Worm (Caenorhabditis elegans) whole organism, late embryonic: ENCODE measurements around the gene rfc-1.

Experiments
- C08G9.2 ChIP-seq: sonication (generic microtip); optimal IDR thresholded peaks from 2 replicates; lab custom pipeline; 2016; ENCODE audit warnings: mild to moderate bottlenecking, missing genetic modification characterization, moderate library complexity, missing compliant biosample characterization
- C38D4.7 ChIP-seq: fragments of 200-800 bp; sonication (Bioruptor generic); optimal IDR thresholded peaks from 2 replicates; lab custom pipeline; 2018; ENCODE audit warnings: mild to moderate bottlenecking, missing genetic modification characterization, moderate library complexity, missing compliant biosample characterization
- ahr-1 ChIP-seq: sonication (generic microtip); optimal IDR thresholded peaks from 2 replicates; lab custom pipeline; 2016; ENCODE audit warnings: missing genetic modification characterization, missing compliant biosample characterization
- ceh-18 ChIP-seq: sonication (generic microtip); optimal IDR thresholded peaks from 2 replicates; lab custom pipeline; 2016; ENCODE audit warnings: missing genetic modification characterization, missing compliant biosample characterization
- ceh-2 ChIP-seq: sonication (generic microtip); optimal IDR thresholded peaks from 2 replicates; lab custom pipeline; 2016; ENCODE audit warnings: missing genotype, missing genetic modification characterization, missing compliant biosample characterization
- ceh-24 ChIP-seq: sonication (generic microtip); optimal IDR thresholded peaks from 2 replicates; lab custom pipeline; 2016; ENCODE audit warnings: mild to moderate bottlenecking, missing genetic modification characterization, missing compliant biosample characterization
- ceh-31 ChIP-seq: sonication (generic microtip); optimal IDR thresholded peaks from 2 replicates; lab custom pipeline; 2016; ENCODE audit warnings: missing genetic modification characterization, missing compliant biosample characterization
- ceh-34 ChIP-seq: sonication (generic microtip); optimal IDR thresholded peaks from 2 replicates; lab custom pipeline; 2016; ENCODE audit warnings: mild to moderate bottlenecking, missing genetic modification characterization, missing compliant biosample characterization
- ceh-48 ChIP-seq: sonication (generic microtip); optimal IDR thresholded peaks from 2 replicates; lab custom pipeline; 2016; ENCODE audit warnings: missing genetic modification characterization, inconsistent platforms, missing compliant biosample characterization
- ceh-6 ChIP-seq: fragments of 200-800 bp; sonication (Bioruptor generic); optimal IDR thresholded peaks from 2 replicates; lab custom pipeline; 2018; ENCODE audit warnings: mild to moderate bottlenecking, missing genetic modification characterization, missing compliant biosample characterization
- che-1 ChIP-seq: sonication (generic microtip); optimal IDR thresholded peaks from 2 replicates; lab custom pipeline; 2016; ENCODE audit warnings: mild to moderate bottlenecking, missing genetic modification characterization, missing compliant biosample characterization
- dmd-4 ChIP-seq: sonication (generic microtip); optimal IDR thresholded peaks from 2 replicates; lab custom pipeline; 2016; ENCODE audit warnings: borderline replicate concordance, missing genetic modification characterization, missing compliant biosample characterization
- dve-1 ChIP-seq: sonication (generic microtip); optimal IDR thresholded peaks from 2 replicates; lab custom pipeline; 2017; ENCODE audit warnings: antibody characterized with exemption, mild to moderate bottlenecking, missing genetic modification characterization, missing compliant biosample characterization
- elt-2 ChIP-seq: sonication (generic microtip); optimal IDR thresholded peaks from 2 replicates; lab custom pipeline; 2016; ENCODE audit warnings: missing genetic modification reagents, missing genetic modification characterization, missing compliant biosample characterization
- ets-4 ChIP-seq: sonication (generic microtip); optimal IDR thresholded peaks from 2 replicates; lab custom pipeline; 2016; ENCODE audit warnings: missing genetic modification characterization, missing compliant biosample characterization
- fax-1 ChIP-seq: sonication (generic microtip); optimal IDR thresholded peaks from 2 replicates; lab custom pipeline; 2016; ENCODE audit warnings: missing genotype, missing genetic modification characterization, missing compliant biosample characterization
- hlh-13 ChIP-seq: fragments of 200-800 bp; sonication (Bioruptor generic); optimal IDR thresholded peaks from 2 replicates; lab custom pipeline; 2018; ENCODE audit warnings: mild to moderate bottlenecking, missing genetic modification characterization, missing compliant biosample characterization
- hlh-6 ChIP-seq: sonication (generic microtip); optimal IDR thresholded peaks from 2 replicates; lab custom pipeline; 2016; ENCODE audit warnings: missing genotype, missing genetic modification characterization, missing compliant biosample characterization
- madf-2 ChIP-seq: sonication (generic microtip); optimal IDR thresholded peaks from 2 replicates; lab custom pipeline; 2017; ENCODE audit warnings: missing genetic modification characterization, missing compliant biosample characterization
- mec-3 ChIP-seq: sonication (generic microtip); optimal IDR thresholded peaks from 2 replicates; lab custom pipeline; 2016; ENCODE audit warnings: borderline replicate concordance, missing genetic modification characterization, missing compliant biosample characterization
- nfya-1 ChIP-seq: sonication (generic microtip); optimal IDR thresholded peaks from 2 replicates; lab custom pipeline; 2017; ENCODE audit warnings: missing genetic modification characterization, mild to moderate bottlenecking, missing compliant biosample characterization, antibody characterized with exemption, moderate library complexity
- npax-4 ChIP-seq: sonication (generic microtip); optimal IDR thresholded peaks from 2 replicates; lab custom pipeline; 2016; ENCODE audit warnings: missing genetic modification characterization, missing compliant biosample characterization
- odd-2 ChIP-seq: sonication (generic microtip); optimal IDR thresholded peaks from 2 replicates; lab custom pipeline; 2017; ENCODE audit warnings: antibody characterized with exemption, mild to moderate bottlenecking, missing genetic modification characterization, missing compliant biosample characterization
- pax-1 ChIP-seq: fragments of 150-350 bp; optimal IDR thresholded peaks from 2 replicates; lab custom pipeline; 2014; ENCODE audit warnings: missing biosample characterization, missing genetic modification characterization
- pqm-1 ChIP-seq: sonication (generic microtip); optimal IDR thresholded peaks from 2 replicates; lab custom pipeline; 2016; ENCODE audit warnings: missing genetic modification characterization, missing compliant biosample characterization
- ref-2 ChIP-seq: sonication (generic microtip); optimal IDR thresholded peaks from 2 replicates; lab custom pipeline; 2016; ENCODE audit warnings: missing genetic modification characterization, missing compliant biosample characterization
- rnt-1 ChIP-seq: sonication (generic microtip); optimal IDR thresholded peaks from 2 replicates; lab custom pipeline; 2016; ENCODE audit warnings: missing genetic modification characterization, missing compliant biosample characterization
- sdc-2 ChIP-seq: sonication (generic microtip); optimal IDR thresholded peaks from 2 replicates; lab custom pipeline; 2016; ENCODE audit warnings: missing genotype, missing genetic modification characterization, missing compliant biosample characterization
- sox-2 ChIP-seq: fragments of 200-800 bp; sonication (Bioruptor generic); IDR thresholded peaks from 2 replicates; pipeline ENCODE4 v1.3.6; 2022; ENCODE audit warnings: missing genetic modification reagents, missing genetic modification characterization, missing compliant biosample characterization
- sox-4 ChIP-seq: sonication (generic microtip); optimal IDR thresholded peaks from 2 replicates; lab custom pipeline; 2017; ENCODE audit warnings: mild to moderate bottlenecking, missing genetic modification characterization, inconsistent platforms, missing compliant biosample characterization
- tbx-2 ChIP-seq: sonication (generic microtip); optimal IDR thresholded peaks from 2 replicates; lab custom pipeline; 2016; ENCODE audit warnings: missing genetic modification characterization, missing compliant biosample characterization
- unc-3 ChIP-seq, 2 experiments: fragments of 200-800 bp in 1 of 2; sonication (Bioruptor generic) in 1 of 2; sonication (generic microtip) in 1 of 2; conservative IDR thresholded peaks in 1 of 2; optimal IDR thresholded peaks in 1 of 2; 2 replicates each; pipeline versions ENCODE4 v1.3.6 to Lab custom; 2016 to 2022; ENCODE audit warnings: missing compliant biosample characterization in 2 of 2, missing genetic modification characterization in 2 of 2, missing genetic modification reagents in 1 of 2
- unc-42 ChIP-seq: sonication (generic microtip); optimal IDR thresholded peaks from 2 replicates; lab custom pipeline; 2016; ENCODE audit warnings: missing genotype, missing genetic modification characterization, missing compliant biosample characterization
- unc-86 ChIP-seq: sonication (generic microtip); optimal IDR thresholded peaks from 2 replicates; lab custom pipeline; 2016; ENCODE audit warnings: missing genetic modification characterization, missing compliant biosample characterization
- zip-5 ChIP-seq: sonication (generic microtip); optimal IDR thresholded peaks from 2 replicates; lab custom pipeline; 2016; ENCODE audit warnings: missing genetic modification characterization, missing compliant biosample characterization
- ztf-16 ChIP-seq: sonication (generic microtip); optimal IDR thresholded peaks from 2 replicates; lab custom pipeline; 2017; ENCODE audit warnings: missing genetic modification characterization, missing compliant biosample characterization

Gene rfc-1

ce11 chrV:14663006-14663405 lies 17.2 kb upstream of the rfc-1 start, which contains the start of gene C47E8.9:
Gene C47E8.9 (plus strand): TSS chrV:14663306.
- TF ChIP-seq ahr-1 (tag; lab: Kevin White, UChicago) (no peak), hlh-6 (tag; lab: Kevin White, UChicago) (no peak)

- TF ChIP-seq sdc-2 (tag; lab: Kevin White, UChicago): no peak
- no peak for TF ChIP-seq pax-1 (tag; lab: Kevin White, UChicago)
- TF ChIP-seq tbx-2 (tag; lab: Kevin White, UChicago): no peak
- no peak for TF ChIP-seq odd-2 (tag; lab: Kevin White, UChicago)
- TF ChIP-seq ceh-48: no peak
- no peak for TF ChIP-seq C08G9.2 (tag; lab: Kevin White, UChicago)
- no peak for TF ChIP-seq elt-2 (tag; lab: Kevin White, UChicago)
- no peak for TF ChIP-seq fax-1
- no peak for TF ChIP-seq ceh-6 (GFP tag; lab: Kevin White, UChicago)
- TF ChIP-seq sox-2 (GFP tag; lab: Robert Waterston, UW): no peak
- TF ChIP-seq ets-4: no peak
- no peak for TF ChIP-seq che-1 (tag; lab: Kevin White, UChicago)
- no peak for TF ChIP-seq ref-2 (tag; lab: Kevin White, UChicago)
- no peak for TF ChIP-seq ceh-2 (tag; lab: Kevin White, UChicago)
- TF ChIP-seq ztf-16 (tag; lab: Kevin White, UChicago): no peak
- no peak for TF ChIP-seq npax-4 (tag; lab: Kevin White, UChicago)
Measured at ce11 chrV:14660608-14661355, 15.0 kb upstream of the rfc-1 start, which contains the start of gene srh-17. Gene srh-17 (plus strand): TSS chrV:14661305.

ce11 chrV:14659595-14659994 lies 13.8 kb upstream of the rfc-1 start:
- TF ChIP-seq mec-3 (tag; lab: Kevin White, UChicago) (no peak), sox-4 (tag; lab: Kevin White, UChicago) (no peak), unc-86 (no peak), unc-42 (no peak), ceh-48 (no peak), C38D4.7 (GFP tag; lab: Kevin White, UChicago) (no peak), ceh-34 (tag; lab: Kevin White, UChicago) (no peak), unc-3 (GFP tag; conservative IDR thresholded peaks at IDR 0.05; lab: Robert Waterston, UW) (no peak), unc-3 (tag; optimal IDR thresholded peaks at IDR 0.05; lab: Kevin White, UChicago) (no peak), pqm-1 (tag; lab: Kevin White, UChicago) (no peak), hlh-6 (tag; lab: Kevin White, UChicago) (no peak), odd-2 (tag; lab: Kevin White, UChicago) (no peak), ceh-24 (tag; lab: Kevin White, UChicago) (no peak), madf-2 (tag; lab: Kevin White, UChicago) (no peak), ceh-18 (tag; lab: Kevin White, UChicago) (no peak), nfya-1 (no peak), dve-1 (no peak), rnt-1 (tag; lab: Kevin White, UChicago) (no peak), ceh-31 (tag; lab: Kevin White, UChicago) (no peak), hlh-13 (GFP tag; lab: Kevin White, UChicago) (no peak), dmd-4 (tag; lab: Kevin White, UChicago) (no peak)

ce11 chrV:14658131-14658530 lies 12.4 kb upstream of the rfc-1 start, which contains the start of gene slc-25A29:
Gene slc-25A29 (minus strand): TSS chrV:14658175.
- TF ChIP-seq zip-5 (tag; lab: Kevin White, UChicago): no peak
- no peak for TF ChIP-seq sox-4 (tag; lab: Kevin White, UChicago)
- no peak for TF ChIP-seq ref-2 (tag; lab: Kevin White, UChicago)
- TF ChIP-seq, all 69 proteins: peak for 0
